Worm (Caenorhabditis elegans) whole organism, L4/young adult: Measurements from ENCODE around the gene irg-4.
A peak's percentile ranks its signal among the peaks of the same experiment; 100 is the strongest.
"Not testable (repeated sequence)": the region's sequence is repeated elsewhere in the genome, so short reads cannot be mapped to it uniquely, and the experiment has no call there.

Experiments used
- W03F9.2 ChIP-seq: fragments of 150-350 bp; optimal IDR thresholded peaks from 2 replicates; lab custom pipeline; 2014; ENCODE audit warnings: missing biosample characterization, missing genetic modification characterization
- dao-5 ChIP-seq: sonication (generic microtip); optimal IDR thresholded peaks from 2 replicates; lab custom pipeline; 2016; ENCODE audit warnings: missing genotype, missing genetic modification characterization, moderate library complexity, missing compliant biosample characterization
- him-1 ChIP-seq: sonication (generic microtip); optimal IDR thresholded peaks from 2 replicates; lab custom pipeline; 2016; ENCODE audit warnings: missing genotype, missing genetic modification reagents, missing genetic modification characterization, missing compliant biosample characterization

Gene irg-4

DNA sequence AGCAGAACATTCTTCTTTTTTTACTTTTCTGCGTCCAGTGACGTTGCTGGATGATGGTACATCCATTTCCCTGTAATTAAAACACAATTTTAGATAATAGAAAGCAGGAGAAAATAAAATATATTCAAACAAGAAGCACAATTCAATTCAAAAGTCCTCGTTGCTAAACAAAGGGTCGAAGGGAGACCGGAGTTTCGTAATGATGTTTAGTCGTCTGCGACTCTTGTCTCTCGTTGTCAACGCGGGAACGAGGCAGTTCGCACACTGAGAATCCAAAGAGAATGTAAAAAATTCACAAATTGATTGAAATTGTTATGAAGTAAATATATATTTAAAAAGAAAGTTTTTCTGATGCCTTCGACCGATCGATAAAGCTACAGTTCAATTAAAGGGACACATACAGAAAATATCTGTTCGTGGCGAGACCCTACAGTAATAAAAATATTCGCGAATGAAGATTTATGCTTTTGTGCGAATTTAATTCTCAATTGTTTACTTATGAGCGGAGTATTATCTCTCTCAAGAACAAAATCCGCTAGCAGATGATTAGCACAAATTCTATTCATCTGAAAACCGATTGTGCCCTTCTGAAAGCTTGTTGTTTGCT, 15.7 kb downstream of the irg-4 start, which contains the start of gene dpy-26:
Gene dpy-26, minus strand, starts transcription at position 111 of the 607 bp plus-strand sequence.
- TF ChIP-seq W03F9.2 (tag; lab: Kevin White, UChicago) (peak; percentile 7), him-1 (tag; lab: Kevin White, UChicago) (no peak)

DNA sequence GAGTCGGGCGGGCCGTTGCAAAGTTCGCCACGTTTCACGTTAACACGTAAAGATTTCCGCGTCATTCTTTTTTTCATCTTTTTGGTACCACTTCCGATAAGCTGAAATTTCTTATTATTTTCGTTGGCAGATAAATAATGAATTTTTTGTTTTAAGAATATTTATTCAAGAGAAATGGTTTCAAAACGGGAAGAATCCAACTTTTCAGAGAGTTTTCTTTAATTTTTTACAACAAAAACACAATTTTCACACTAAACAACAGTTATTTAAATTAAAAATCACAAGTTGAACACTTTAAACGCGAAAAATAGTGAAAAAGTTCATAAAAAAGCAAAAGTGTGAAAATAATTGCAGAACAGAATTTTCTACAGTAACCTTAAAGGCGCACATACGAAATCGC, 18.5 kb downstream of the irg-4 start, which contains the start of gene spe-44:
Gene spe-44, minus strand, starts transcription at position 101 of the 400 bp plus-strand sequence.
- TF ChIP-seq dao-5 (tag; lab: Kevin White, UChicago) (no peak), W03F9.2 (tag; lab: Kevin White, UChicago) (no peak), him-1 (tag; lab: Kevin White, UChicago) (no peak)

DNA sequence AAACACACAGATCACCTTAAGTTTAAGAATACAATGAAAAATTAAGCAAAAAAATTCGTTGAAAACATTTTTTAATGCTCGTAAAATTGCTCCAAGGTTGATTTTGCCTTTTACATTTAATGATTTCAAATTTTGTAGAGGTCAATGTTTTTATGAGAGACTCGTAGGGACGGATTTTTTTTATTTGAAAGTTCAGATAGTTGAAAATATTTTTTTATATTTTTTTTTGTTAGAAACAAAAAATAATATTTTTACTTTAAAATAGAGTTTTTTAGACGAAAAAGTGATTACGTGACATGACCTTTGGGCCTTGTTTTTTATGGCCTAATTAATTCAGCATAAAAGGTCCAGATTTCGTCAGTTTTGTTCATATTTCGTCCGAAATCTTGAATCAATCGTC, 19.1 kb downstream of the irg-4 start, which contains the start of gene smz-1:
Gene smz-1, plus strand, starts transcription at position 301 of the 400 bp plus-strand sequence.
- TF ChIP-seq dao-5 (tag; lab: Kevin White, UChicago) (no peak), him-1 (tag; lab: Kevin White, UChicago) (no peak), W03F9.2 (tag; lab: Kevin White, UChicago) (no peak)

DNA sequence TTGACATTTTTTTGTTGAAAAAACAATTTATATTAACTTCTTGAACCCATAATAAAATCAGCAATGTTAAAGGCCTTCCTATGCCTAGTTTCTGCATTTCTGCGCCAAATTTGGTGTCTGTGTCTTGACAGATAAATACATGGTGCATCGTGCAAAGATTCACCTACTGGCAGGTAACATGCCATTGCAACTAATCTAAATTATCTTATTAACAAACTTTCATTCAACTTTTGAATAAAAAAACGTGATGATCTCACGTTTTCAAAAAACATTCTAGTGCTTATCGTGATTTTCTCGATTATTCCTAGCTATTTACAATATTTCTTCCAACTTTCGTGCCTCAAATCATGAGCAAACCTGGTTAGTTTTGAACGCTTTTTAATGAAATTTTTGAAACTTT, 21.0 kb downstream of the irg-4 start, which contains the start of gene C25G4.7:
Gene C25G4.7, plus strand, starts transcription at position 301 of the 400 bp plus-strand sequence.
- no peak for TF ChIP-seq him-1 (tag; lab: Kevin White, UChicago)
- no peak for TF ChIP-seq W03F9.2 (tag; lab: Kevin White, UChicago)

DNA sequence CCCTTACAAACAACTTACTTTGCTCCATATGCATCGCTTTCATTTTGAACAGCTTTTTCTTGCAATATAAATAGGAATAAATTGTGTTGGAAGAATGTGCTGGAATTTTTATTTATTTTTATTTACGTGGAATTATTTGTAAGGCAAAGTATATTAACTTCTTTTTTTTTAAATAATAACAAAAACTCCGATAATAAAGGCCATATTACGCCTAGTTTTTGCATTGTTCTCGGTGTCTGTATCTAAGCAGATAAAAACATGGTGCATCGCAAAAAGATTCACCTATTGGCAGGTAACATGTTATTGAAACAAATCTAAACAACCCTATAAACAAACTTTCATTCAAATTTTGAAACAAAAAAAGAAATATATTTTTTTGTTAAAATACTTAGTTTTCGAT, 27.7 kb downstream of the irg-4 start, which contains the start of gene C25G4.8:
Gene C25G4.8, minus strand, starts transcription at position 101 of the 400 bp plus-strand sequence.
- TF ChIP-seq dao-5 (tag; lab: Kevin White, UChicago) (no peak), him-1 (tag; lab: Kevin White, UChicago) (no peak), W03F9.2 (tag; lab: Kevin White, UChicago) (no peak)

DNA sequence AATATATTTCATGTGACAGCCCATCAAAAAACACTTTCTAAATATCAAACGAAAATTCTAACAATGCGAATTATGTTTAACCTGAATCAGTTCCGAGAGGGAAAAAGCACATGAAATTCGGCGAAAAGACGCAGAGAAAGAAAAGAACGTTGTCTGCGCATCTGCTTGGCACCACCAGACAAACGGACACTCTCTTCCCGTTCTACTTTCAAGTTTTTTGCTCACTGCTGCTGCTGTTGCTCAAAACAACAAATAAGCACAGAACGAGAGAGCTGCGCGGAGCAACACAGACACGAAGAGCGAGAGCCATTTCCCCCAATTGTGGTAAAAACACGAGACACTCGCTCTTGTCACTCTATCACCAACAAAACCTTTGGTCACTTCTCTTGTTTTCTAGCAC, 29.2 kb downstream of the irg-4 start:
- TF ChIP-seq him-1 (tag; lab: Kevin White, UChicago) = no peak
- TF ChIP-seq W03F9.2 (tag; lab: Kevin White, UChicago) = no peak
- no peak for TF ChIP-seq dao-5 (tag; lab: Kevin White, UChicago)

DNA sequence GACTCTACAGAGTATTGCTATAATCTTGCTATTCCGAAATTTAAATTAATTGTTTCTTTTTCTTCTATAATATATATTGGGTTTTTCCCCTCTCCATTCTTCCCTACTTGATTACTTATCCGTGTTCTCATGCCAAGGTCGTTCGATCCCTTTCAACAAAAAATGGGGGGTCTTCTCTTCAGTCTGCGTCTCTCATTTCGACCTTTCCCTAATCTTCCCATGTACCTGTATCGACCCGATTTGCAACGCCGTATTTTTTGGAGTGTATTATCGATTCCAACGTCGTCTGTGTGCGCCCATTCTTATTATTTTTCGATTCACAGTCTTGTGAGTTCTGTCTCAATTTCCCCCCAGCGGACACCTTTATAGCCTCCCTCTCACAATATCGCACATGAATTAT, 32.1 kb downstream of the irg-4 start:
- TF ChIP-seq him-1 (tag; lab: Kevin White, UChicago) (no peak), dao-5 (tag; lab: Kevin White, UChicago) (no peak), W03F9.2 (tag; lab: Kevin White, UChicago) (no peak)

DNA sequence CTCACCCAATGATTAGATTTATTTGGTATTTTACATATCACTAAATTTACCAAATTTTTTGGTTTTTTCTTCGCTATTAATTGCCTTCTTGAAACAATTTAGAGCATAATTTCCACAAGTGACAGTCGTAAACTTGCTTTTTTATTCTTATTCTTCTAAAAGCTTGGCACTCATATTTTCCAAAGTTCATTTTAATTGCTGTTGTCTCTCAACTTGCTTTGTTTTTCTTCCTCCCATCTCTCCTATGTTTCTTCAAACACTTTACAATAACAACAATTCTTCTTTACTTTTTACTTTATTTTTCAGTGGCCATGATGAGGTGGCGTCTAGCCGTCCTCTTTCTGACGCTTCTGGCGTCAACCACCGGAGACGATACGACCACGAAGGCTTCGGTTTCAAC, 32.7 kb downstream of the irg-4 start, which contains the start of gene igdb-2:
Gene igdb-2, plus strand, starts transcription at position 301 of the 400 bp plus-strand sequence.
- TF ChIP-seq him-1 (tag; lab: Kevin White, UChicago) (no peak), dao-5 (tag; lab: Kevin White, UChicago) (no peak), W03F9.2 (tag; lab: Kevin White, UChicago) (no peak)

DNA sequence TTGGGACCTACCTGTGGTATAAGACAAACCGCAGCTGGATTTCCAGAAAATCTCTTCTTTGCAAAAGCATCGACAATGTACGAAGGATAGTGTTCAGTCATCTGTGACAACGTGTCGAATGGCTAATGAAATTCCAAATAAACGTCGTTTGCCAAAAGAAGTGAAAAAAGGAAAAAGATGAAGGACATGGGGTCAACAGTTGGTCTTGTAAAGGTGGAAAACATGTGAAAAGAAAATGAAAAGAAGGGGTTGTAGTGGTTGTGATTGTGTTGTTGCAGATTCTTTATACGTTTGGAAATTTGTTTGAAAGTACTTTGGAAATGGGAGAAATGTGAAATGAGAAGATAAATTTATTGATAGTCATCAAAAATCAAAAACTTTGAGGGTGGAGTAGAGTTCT, 41.3 kb downstream of the irg-4 start, which contains the start of gene T04A11.1:
Gene T04A11.1, minus strand, starts transcription at position 101 of the 400 bp plus-strand sequence.
- not testable (repeated sequence) for TF ChIP-seq him-1, W03F9.2, dao-5 (tag; lab: Kevin White, UChicago)

DNA sequence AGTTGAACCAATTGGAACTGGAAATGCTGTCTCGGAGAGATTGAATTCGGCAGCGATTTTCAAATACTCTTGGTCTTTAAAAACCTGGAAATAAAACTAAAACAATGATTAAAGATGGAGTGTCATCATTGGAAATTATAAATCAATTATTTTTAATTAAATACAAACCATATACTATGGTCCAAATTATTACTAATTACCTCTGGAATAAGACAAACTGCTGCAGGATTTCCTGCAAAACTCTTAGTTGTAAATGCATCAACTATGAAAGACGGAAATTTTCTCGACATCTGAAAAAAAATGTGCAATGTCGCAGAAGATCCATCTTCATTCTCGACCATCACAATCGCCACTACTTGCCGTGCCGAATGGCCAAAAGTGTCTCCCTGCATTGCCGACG, 43.1 kb downstream of the irg-4 start, which contains the start of gene igdb-1:
Gene igdb-1, plus strand, starts transcription at position 301 of the 400 bp plus-strand sequence.
- TF ChIP-seq him-1, dao-5, W03F9.2 (tag; lab: Kevin White, UChicago): not testable (repeated sequence)

DNA sequence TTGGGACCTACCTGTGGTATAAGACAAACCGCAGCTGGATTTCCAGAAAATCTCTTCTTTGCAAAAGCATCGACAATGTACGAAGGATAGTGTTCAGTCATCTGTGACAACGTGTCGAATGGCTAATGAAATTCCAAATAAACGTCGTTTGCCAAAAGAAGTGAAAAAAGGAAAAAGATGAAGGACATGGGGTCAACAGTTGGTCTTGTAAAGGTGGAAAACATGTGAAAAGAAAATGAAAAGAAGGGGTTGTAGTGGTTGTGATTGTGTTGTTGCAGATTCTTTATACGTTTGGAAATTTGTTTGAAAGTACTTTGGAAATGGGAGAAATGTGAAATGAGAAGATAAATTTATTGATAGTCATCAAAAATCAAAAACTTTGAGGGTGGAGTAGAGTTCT, 48.8 kb downstream of the irg-4 start, which contains the start of gene T04A11.4:
Gene T04A11.4, minus strand, starts transcription at position 101 of the 400 bp plus-strand sequence.
- not testable (repeated sequence) for TF ChIP-seq dao-5, him-1, W03F9.2 (tag; lab: Kevin White, UChicago)

DNA sequence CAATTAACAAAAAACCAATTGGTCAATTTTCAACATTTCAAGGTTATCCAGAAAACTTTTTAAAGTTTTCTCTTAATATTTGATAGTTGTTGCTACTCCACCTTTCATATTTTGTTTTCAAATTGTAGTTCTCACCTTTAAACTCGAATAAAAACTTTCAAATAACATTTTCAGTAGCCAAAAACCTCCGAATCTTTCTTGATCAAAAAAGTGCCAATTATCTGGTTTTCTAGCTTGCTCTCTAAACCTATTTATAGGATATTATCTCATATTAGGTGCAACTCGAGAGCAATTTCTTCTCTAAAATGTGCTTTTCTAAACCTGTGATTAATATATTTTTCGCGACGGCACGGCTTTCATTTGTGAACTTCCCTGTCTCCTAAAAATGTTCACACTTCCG, 51.6 kb downstream of the irg-4 start, which contains the start of gene sru-26:
Gene sru-26, plus strand, starts transcription at position 301 of the 400 bp plus-strand sequence.
- TF ChIP-seq dao-5 (tag; lab: Kevin White, UChicago) (no peak), W03F9.2 (tag; lab: Kevin White, UChicago) (no peak), him-1 (tag; lab: Kevin White, UChicago) (no peak)
